Worm (Caenorhabditis elegans): Measurements from ENCODE around the gene apb-1.

ce11 chrIII:2572421-2572820 is 24.4 kb downstream of the apb-1 start:
- TF ChIP-seq lin-39 (tag; optimal IDR thresholded peaks at IDR 0.05) (no peak), nhr-10 (tag; optimal IDR thresholded peaks at IDR 0.05) (no peak), snpc-4 (tag; optimal IDR thresholded peaks at IDR 0.05) (no peak), F49E8.2 (tag; optimal IDR thresholded peaks at IDR 0.05; ENCODE audit: borderline replicate concordance) (no peak), nhr-77 (tag; optimal IDR thresholded peaks at IDR 0.05) (no peak), jun-1 (tag; optimal IDR thresholded peaks at IDR 0.05) (no peak), fkh-10 (GFP tag; optimal IDR thresholded peaks at IDR 0.05) (no peak), ama-1 (optimal IDR thresholded peaks at IDR 0.05) (no peak), ztf-11 (tag; optimal IDR thresholded peaks at IDR 0.05) (no peak), ceh-82 (tag; optimal IDR thresholded peaks at IDR 0.05) (no peak), nhr-42 (GFP tag; IDR thresholded peaks at IDR 0.05) (no peak), nhr-11 (tag; optimal IDR thresholded peaks at IDR 0.05) (no peak)
